Fruit fly (Drosophila melanogaster) whole organism, embryonic: ENCODE measurements around the gene phol.

ENCODE experiments used
- Atf3 ChIP-seq: fragments of 200-800 bp; sonication (Bioruptor generic); optimal IDR thresholded peaks from 3 replicates; lab custom pipeline; 2016; ENCODE audit warnings: missing biosample characterization, missing genetic modification characterization
- Atf6 ChIP-seq: fragments of 200-800 bp; sonication (Bioruptor generic); IDR thresholded peaks from 2 replicates; pipeline ENCODE4 v1.3.6; 2022; ENCODE audit warnings: missing biosample characterization, missing genetic modification characterization
- CG1024 ChIP-seq: fragments of 200-800 bp; sonication (Bioruptor generic); IDR thresholded peaks from 2 replicates; pipeline ENCODE4 v1.3.6; 2022; ENCODE audit warnings: missing biosample characterization, missing genetic modification characterization
- CG11085 ChIP-seq: fragments of 200-800 bp; sonication (Bioruptor generic); IDR thresholded peaks from 2 replicates; pipeline ENCODE4 v1.3.6; 2022; ENCODE audit warnings: missing biosample characterization, missing genetic modification characterization
- CG11398 ChIP-seq: fragments of 200-800 bp; sonication (Bioruptor generic); optimal IDR thresholded peaks from 2 replicates; lab custom pipeline; 2016; ENCODE audit warnings: missing biosample characterization, missing genetic modification characterization
- CG12219 ChIP-seq: fragments of 200-800 bp; sonication (Bioruptor generic); optimal IDR thresholded peaks from 3 replicates; lab custom pipeline; 2018; ENCODE audit warnings: missing biosample characterization, mild to moderate bottlenecking, missing genetic modification characterization
- CG13775 ChIP-seq: fragments of 200-800 bp; sonication (Bioruptor generic); optimal IDR thresholded peaks from 3 replicates; lab custom pipeline; 2017; ENCODE audit warnings: missing biosample characterization, mild to moderate bottlenecking, missing genetic modification characterization
- CG14441 ChIP-seq: fragments of 200-800 bp; sonication (Bioruptor generic); IDR thresholded peaks from 2 replicates; pipeline ENCODE4 v1.3.6; 2022; ENCODE audit warnings: missing biosample characterization, missing genetic modification characterization
- CG15073 ChIP-seq: fragments of 200-800 bp; sonication (Bioruptor generic); optimal IDR thresholded peaks from 2 replicates; lab custom pipeline; 2016; ENCODE audit warnings: missing biosample characterization, missing genetic modification characterization
- CG17359 ChIP-seq: fragments of 200-800 bp; sonication (Bioruptor generic); optimal IDR thresholded peaks from 3 replicates; lab custom pipeline; 2018; ENCODE audit warnings: missing biosample characterization, mild to moderate bottlenecking, missing genetic modification characterization, moderate library complexity
- CG17802 ChIP-seq: fragments of 200-800 bp; sonication (Bioruptor generic); optimal IDR thresholded peaks from 2 replicates; lab custom pipeline; 2018; ENCODE audit warnings: missing biosample characterization, mild to moderate bottlenecking, missing genetic modification characterization, moderate library complexity
- CG31365 ChIP-seq: fragments of 200-800 bp; sonication (Bioruptor generic); optimal IDR thresholded peaks from 2 replicates; lab custom pipeline; 2018; ENCODE audit warnings: missing biosample characterization, mild to moderate bottlenecking, missing genetic modification characterization
- CG31388 ChIP-seq: fragments of 200-800 bp; sonication (Bioruptor generic); optimal IDR thresholded peaks from 2 replicates; lab custom pipeline; 2016; ENCODE audit warnings: missing biosample characterization, missing genetic modification characterization
- CG31441 ChIP-seq: fragments of 200-800 bp; sonication (Bioruptor generic); IDR thresholded peaks from 2 replicates; pipeline ENCODE4 v1.3.6; 2022; ENCODE audit warnings: missing biosample characterization, missing genetic modification characterization
- CG3163 ChIP-seq: fragments of 200-800 bp; sonication (Bioruptor generic); optimal IDR thresholded peaks from 3 replicates; lab custom pipeline; 2016; ENCODE audit warnings: missing biosample characterization, missing genetic modification characterization
- CG4282 ChIP-seq: fragments of 200-800 bp; sonication (Bioruptor generic); optimal IDR thresholded peaks from 2 replicates; lab custom pipeline; 2016; ENCODE audit warnings: missing biosample characterization, missing genetic modification characterization
- CG43689 ChIP-seq: fragments of 200-800 bp; sonication (Bioruptor generic); IDR thresholded peaks from 2 replicates; pipeline ENCODE4 v1.3.6; 2022; ENCODE audit warnings: missing biosample characterization, missing genetic modification characterization
- CG6175 ChIP-seq: fragments of 200-800 bp; sonication (Bioruptor generic); IDR thresholded peaks from 3 replicates; pipeline ENCODE4 v1.3.6; 2022; ENCODE audit warnings: missing biosample characterization, missing genetic modification characterization
- CG6254 ChIP-seq: fragments of 200-800 bp; sonication (Bioruptor generic); optimal IDR thresholded peaks from 3 replicates; lab custom pipeline; 2017; ENCODE audit warnings: mild to moderate bottlenecking, missing biosample characterization, missing genetic modification reagents, missing genetic modification characterization
- CG6689 ChIP-seq: fragments of 200-800 bp; sonication (Bioruptor generic); IDR thresholded peaks from 2 replicates; pipeline ENCODE4 v1.3.6; 2022; ENCODE audit warnings: missing biosample characterization, missing genetic modification characterization
- CG8281 ChIP-seq: fragments of 200-800 bp; sonication (Bioruptor generic); optimal IDR thresholded peaks from 2 replicates; lab custom pipeline; 2018; ENCODE audit warnings: missing biosample characterization, mild to moderate bottlenecking, missing genetic modification characterization, moderate library complexity
- CG8359 ChIP-seq: fragments of 200-800 bp; sonication (Bioruptor generic); optimal IDR thresholded peaks from 2 replicates; lab custom pipeline; 2017; ENCODE audit warnings: missing biosample characterization, mild to moderate bottlenecking, missing genetic modification characterization, borderline replicate concordance
- CG8944 ChIP-seq: fragments of 200-800 bp; sonication (Bioruptor generic); optimal IDR thresholded peaks from 3 replicates; lab custom pipeline; 2016; ENCODE audit warnings: missing biosample characterization, missing genetic modification characterization
- CG9817 ChIP-seq: fragments of 200-800 bp; sonication (Bioruptor generic); optimal IDR thresholded peaks from 2 replicates; lab custom pipeline; 2018; ENCODE audit warnings: missing biosample characterization, mild to moderate bottlenecking, missing genetic modification characterization, moderate library complexity
- CTCF ChIP-seq: fragments of 200-800 bp; sonication (Bioruptor generic); optimal IDR thresholded peaks from 2 replicates; lab custom pipeline; 2017; ENCODE audit warnings: missing biosample characterization, mild to moderate bottlenecking, missing genetic modification characterization, moderate library complexity
- Camta ChIP-seq: fragments of 200-800 bp; sonication (Bioruptor generic); optimal IDR thresholded peaks from 2 replicates; lab custom pipeline; 2016; ENCODE audit warnings: missing biosample characterization, missing genetic modification characterization
- CrebB ChIP-seq: fragments of 200-800 bp; sonication (Bioruptor generic); optimal IDR thresholded peaks from 3 replicates; lab custom pipeline; 2018; ENCODE audit warnings: missing biosample characterization, mild to moderate bottlenecking, missing genetic modification characterization
- D19A ChIP-seq: fragments of 200-800 bp; optimal IDR thresholded peaks from 3 replicates; lab custom pipeline; 2019; ENCODE audit warnings: missing biosample characterization, mild to moderate bottlenecking, missing genetic modification characterization, moderate library complexity
- Dp ChIP-seq: fragments of 200-800 bp; sonication (Bioruptor generic); optimal IDR thresholded peaks from 2 replicates; lab custom pipeline; 2018; ENCODE audit warnings: missing biosample characterization, mild to moderate bottlenecking, missing genetic modification characterization, moderate library complexity
- GATAe ChIP-seq: fragments of 200-800 bp; sonication (Bioruptor generic); conservative IDR thresholded peaks from 2 replicates; pipeline ENCODE4 v1.3.6; 2022; ENCODE audit warnings: missing biosample characterization, missing genetic modification characterization
- MBD-R2 ChIP-seq: fragments of 200-800 bp; sonication (Bioruptor generic); IDR thresholded peaks from 2 replicates; pipeline ENCODE4 v1.3.6; 2022; ENCODE audit warnings: missing biosample characterization, missing genetic modification characterization
- Max ChIP-seq: fragments of 200-800 bp; sonication (Bioruptor generic); optimal IDR thresholded peaks from 2 replicates; lab custom pipeline; 2016; ENCODE audit warnings: missing biosample characterization, mild to moderate bottlenecking, missing genetic modification characterization
- Meics ChIP-seq: fragments of 200-800 bp; sonication (Bioruptor generic); optimal IDR thresholded peaks from 2 replicates; lab custom pipeline; 2017; ENCODE audit warnings: missing biosample characterization, mild to moderate bottlenecking, missing genetic modification characterization
- Mrtf ChIP-seq: fragments of 200-800 bp; sonication (Bioruptor generic); IDR thresholded peaks from 3 replicates; pipeline ENCODE4 v1.3.6; 2022; ENCODE audit warnings: missing biosample characterization, missing genetic modification characterization
- Neu2 ChIP-seq: fragments of 200-800 bp; sonication (Bioruptor generic); optimal IDR thresholded peaks from 3 replicates; lab custom pipeline; 2016; ENCODE audit warnings: missing biosample characterization, missing genetic modification characterization, borderline replicate concordance
- Ravus ChIP-seq: fragments of 200-800 bp; sonication (Bioruptor generic); IDR thresholded peaks from 2 replicates; pipeline ENCODE4 v1.3.6; 2022; ENCODE audit warnings: missing biosample characterization, missing genetic modification characterization
- Xbp1 ChIP-seq: fragments of 200-800 bp; sonication (Bioruptor generic); optimal IDR thresholded peaks from 3 replicates; lab custom pipeline; 2016; ENCODE audit warnings: missing biosample characterization, mild to moderate bottlenecking, missing genetic modification characterization
- YL-1 ChIP-seq: fragments of 200-800 bp; sonication (Bioruptor generic); optimal IDR thresholded peaks from 3 replicates; lab custom pipeline; 2017; ENCODE audit warnings: missing biosample characterization, mild to moderate bottlenecking, missing genetic modification characterization
- ab ChIP-seq: fragments of 200-800 bp; sonication (Bioruptor generic); optimal IDR thresholded peaks from 2 replicates; lab custom pipeline; 2016; ENCODE audit warnings: missing biosample characterization, missing genetic modification characterization
- ase ChIP-seq: fragments of 200-800 bp; sonication (Bioruptor generic); IDR thresholded peaks from 3 replicates; pipeline ENCODE4 v1.3.6; 2022; ENCODE audit warnings: missing biosample characterization, missing genetic modification characterization
- cato ChIP-seq: fragments of 200-800 bp; sonication (Bioruptor generic); optimal IDR thresholded peaks from 2 replicates; lab custom pipeline; 2016; ENCODE audit warnings: missing biosample characterization, missing genetic modification characterization, borderline replicate concordance
- caup ChIP-seq: fragments of 200-800 bp; sonication (Bioruptor generic); optimal IDR thresholded peaks from 3 replicates; lab custom pipeline; 2017; ENCODE audit warnings: missing biosample characterization, mild to moderate bottlenecking, missing genetic modification characterization, moderate library complexity; ENCODE audit not compliant: severe bottlenecking
- chinmo ChIP-seq: fragments of 200-800 bp; sonication (Bioruptor generic); IDR thresholded peaks from 4 replicates; pipeline ENCODE4 v1.3.6; 2022; ENCODE audit warnings: missing biosample characterization, missing genetic modification characterization; ENCODE audit not compliant: partially characterized antibody
- eve ChIP-seq, 2 experiments: fragments of >200 bp; optimal IDR thresholded peaks; 2 replicates each; lab custom pipeline; 2017; ENCODE audit warnings: missing biosample characterization in 2 of 2, missing genetic modification characterization in 2 of 2
- ftz-f1 ChIP-seq: fragments of 200-800 bp; sonication (Bioruptor generic); optimal IDR thresholded peaks from 2 replicates; lab custom pipeline; 2016; ENCODE audit warnings: missing biosample characterization, missing genetic modification characterization
- h ChIP-seq: fragments of >200 bp; optimal IDR thresholded peaks from 2 replicates; lab custom pipeline; 2017
- lab ChIP-seq: fragments of 200-800 bp; sonication (Bioruptor generic); optimal IDR thresholded peaks from 3 replicates; lab custom pipeline; 2017; ENCODE audit warnings: missing biosample characterization, missing genetic modification characterization, mild to moderate bottlenecking, moderate library complexity, missing genetic modification reagents
- org-1 ChIP-seq: fragments of 200-800 bp; sonication (Bioruptor generic); optimal IDR thresholded peaks from 2 replicates; lab custom pipeline; 2017; ENCODE audit warnings: missing biosample characterization, missing genetic modification characterization
- slou ChIP-seq: fragments of 200-800 bp; sonication (Bioruptor generic); optimal IDR thresholded peaks from 3 replicates; lab custom pipeline; 2016; ENCODE audit warnings: missing biosample characterization, missing genetic modification characterization
- so ChIP-seq: fragments of 200-800 bp; sonication (Bioruptor generic); IDR thresholded peaks from 3 replicates; pipeline ENCODE4 v1.3.6; 2022; ENCODE audit warnings: missing biosample characterization, missing genetic modification characterization
- stwl ChIP-seq: fragments of 200-800 bp; sonication (Bioruptor generic); optimal IDR thresholded peaks from 3 replicates; lab custom pipeline; 2018; ENCODE audit warnings: missing biosample characterization, mild to moderate bottlenecking, missing genetic modification characterization, moderate library complexity
- vfl ChIP-seq: fragments of 200-800 bp; sonication (Bioruptor generic); optimal IDR thresholded peaks from 2 replicates; lab custom pipeline; 2016; ENCODE audit warnings: missing biosample characterization, missing genetic modification characterization
- zen2 ChIP-seq: fragments of 200-800 bp; sonication (Bioruptor generic); IDR thresholded peaks from 3 replicates; pipeline ENCODE4 v1.3.6; 2022; ENCODE audit warnings: missing biosample characterization, missing genetic modification characterization; ENCODE audit not compliant: partially characterized antibody

phol gene

DNA sequence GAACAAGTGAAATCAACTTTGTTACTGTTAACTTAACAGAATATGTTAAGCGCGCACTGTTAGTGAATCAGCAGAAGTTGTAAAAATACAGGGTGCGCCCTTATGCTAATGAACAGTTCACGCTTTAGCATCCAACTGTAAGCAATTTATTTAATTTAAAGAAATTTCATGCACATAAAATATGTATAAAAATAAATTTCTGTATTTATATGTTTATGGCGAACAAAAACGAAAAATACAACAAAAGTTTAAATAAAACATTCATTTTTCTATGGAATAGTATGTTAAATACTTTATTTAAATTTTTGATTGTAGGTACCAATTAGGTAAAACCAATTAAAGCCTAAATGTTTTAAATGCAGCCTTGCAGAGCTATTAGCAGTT is 31.6 kb downstream of the phol start (continued):
- TF ChIP-seq slou (GFP tag; lab: Kevin White, UChicago) = no peak
- TF ChIP-seq CG17802 (tag; lab: Kevin White, UChicago) = no peak
- no peak for TF ChIP-seq ase (GFP tag; lab: Robert Waterston, UW)
- no peak for TF ChIP-seq Camta
- TF ChIP-seq vfl (GFP tag; lab: Kevin White, UChicago) = no peak
- TF ChIP-seq CG8944 (GFP tag; lab: Kevin White, UChicago) = no peak
- no peak for TF ChIP-seq CG4282 (GFP tag; lab: Kevin White, UChicago)
- TF ChIP-seq stwl = peak; percentile 39
- no peak for TF ChIP-seq CG31388
- no peak for TF ChIP-seq CG3163 (GFP tag; lab: Kevin White, UChicago)
- TF ChIP-seq CG8359 (GFP tag; lab: Kevin White, UChicago) = no peak
- TF ChIP-seq so = no peak
- TF ChIP-seq ftz-f1 (GFP tag; lab: Kevin White, UChicago) = no peak
- TF ChIP-seq CG6175 = no peak
- no peak for TF ChIP-seq CG43689 (GFP tag; lab: Robert Waterston, UW)
- no peak for TF ChIP-seq CG12219 (GFP tag; lab: Kevin White, UChicago)
- no peak for TF ChIP-seq cato
- TF ChIP-seq chinmo (GFP tag; lab: Robert Waterston, UW) = no peak
- no peak for TF ChIP-seq Mrtf (GFP tag; lab: Robert Waterston, UW)
- TF ChIP-seq h (lab: Kevin White, UChicago) = no peak
- TF ChIP-seq CTCF (GFP tag; lab: Kevin White, UChicago) = no peak
- TF ChIP-seq D19A (tag; lab: Kevin White, UChicago) = peak; percentile 51
- TF ChIP-seq GATAe (GFP tag; lab: Robert Waterston, UW) = no peak
- no peak for TF ChIP-seq zen2 (GFP tag; lab: Robert Waterston, UW)
- TF ChIP-seq caup = no peak
- TF ChIP-seq Max (GFP tag; lab: Kevin White, UChicago) = peak; percentile 4
- no peak for TF ChIP-seq CG6689
- TF ChIP-seq Ravus (GFP tag; lab: Robert Waterston, UW) = no peak
- TF ChIP-seq CG6254 = peak; percentile 1
- TF ChIP-seq CG11085 (GFP tag; lab: Robert Waterston, UW) = no peak
- TF ChIP-seq CG15073 (GFP tag; lab: Kevin White, UChicago) = no peak
- no peak for TF ChIP-seq CG11398 (GFP tag; lab: Kevin White, UChicago)
- no peak for TF ChIP-seq ab (GFP tag; lab: Kevin White, UChicago)
- peak; percentile 54 for TF ChIP-seq CG31441
- TF ChIP-seq lab (GFP tag; lab: Kevin White, UChicago) = peak; percentile 38
- TF ChIP-seq YL-1 = no peak
- no peak for TF ChIP-seq CG31365 (tag; lab: Kevin White, UChicago)
- no peak for TF ChIP-seq CG1024 (GFP tag; lab: Robert Waterston, UW)
- no peak for TF ChIP-seq eve (GFP tag; optimal IDR thresholded peaks at IDR 0.05; lab: Kevin White, UChicago)
- TF ChIP-seq org-1 = no peak
- TF ChIP-seq CG8281 (tag; lab: Kevin White, UChicago) = no peak
- TF ChIP-seq CG9817 (tag; lab: Kevin White, UChicago) = no peak
- TF ChIP-seq MBD-R2 = no peak
- peak; percentile 42; the same call in 1 of the 2 replicates for TF ChIP-seq Atf6
- TF ChIP-seq Neu2 = no peak
- TF ChIP-seq CG17359 (tag; lab: Kevin White, UChicago) = peak; percentile 35
- no peak for TF ChIP-seq Dp (GFP tag; lab: Kevin White, UChicago)
- no peak for TF ChIP-seq Atf3
- peak; percentile 59 for TF ChIP-seq Meics (GFP tag; lab: Kevin White, UChicago)
- peak; percentile 16 for TF ChIP-seq Xbp1 (GFP tag; lab: Kevin White, UChicago)
- TF ChIP-seq CG13775 (GFP tag; lab: Kevin White, UChicago) = peak; percentile 20
- no peak for TF ChIP-seq CG14441 (GFP tag; lab: Robert Waterston, UW)
- TF ChIP-seq CrebB (tag; lab: Kevin White, UChicago) = peak; percentile 21
